Fruit fly (Drosophila melanogaster) whole organism, embryonic: Measurements from ENCODE around the gene bbg.

Source experiments
- Atf-2 ChIP-seq: fragments of 200-800 bp; sonication (Bioruptor generic); optimal IDR thresholded peaks from 2 replicates; lab custom pipeline; 2016; ENCODE audit warnings: missing biosample characterization, missing genetic modification characterization
- Blimp-1 ChIP-seq: fragments of 200-800 bp; sonication (Bioruptor generic); optimal IDR thresholded peaks from 3 replicates; lab custom pipeline; 2018; ENCODE audit warnings: missing biosample characterization, missing genetic modification characterization, mild to moderate bottlenecking, moderate library complexity, missing genetic modification reagents
- CG10209 ChIP-seq: fragments of 200-800 bp; sonication (Bioruptor generic); optimal IDR thresholded peaks from 3 replicates; lab custom pipeline; 2017; ENCODE audit warnings: missing biosample characterization, mild to moderate bottlenecking, missing genetic modification characterization, missing genetic modification reagents
- CG10274 ChIP-seq: fragments of 200-800 bp; sonication (Bioruptor generic); optimal IDR thresholded peaks from 3 replicates; lab custom pipeline; 2017; ENCODE audit warnings: missing biosample characterization, mild to moderate bottlenecking, missing genetic modification characterization
- CG12219 ChIP-seq: fragments of 200-800 bp; sonication (Bioruptor generic); optimal IDR thresholded peaks from 3 replicates; lab custom pipeline; 2018; ENCODE audit warnings: missing biosample characterization, mild to moderate bottlenecking, missing genetic modification characterization
- CG13894 ChIP-seq: fragments of 200-800 bp; sonication (Bioruptor generic); optimal IDR thresholded peaks from 3 replicates; lab custom pipeline; 2018; ENCODE audit warnings: missing biosample characterization, mild to moderate bottlenecking, missing genetic modification characterization, moderate library complexity
- CG16779 ChIP-seq: fragments of 200-800 bp; sonication (Bioruptor generic); IDR thresholded peaks from 2 replicates; pipeline ENCODE4 v1.3.6; 2022; ENCODE audit warnings: missing biosample characterization, missing genetic modification characterization
- CG16815 ChIP-seq: fragments of 200-800 bp; sonication (Bioruptor generic); optimal IDR thresholded peaks from 3 replicates; lab custom pipeline; 2017; ENCODE audit warnings: missing biosample characterization, mild to moderate bottlenecking, missing genetic modification characterization
- CG18764 ChIP-seq: fragments of 200-800 bp; sonication (Bioruptor generic); optimal IDR thresholded peaks from 3 replicates; lab custom pipeline; 2016; ENCODE audit warnings: missing biosample characterization, missing genetic modification characterization
- CG30431 ChIP-seq: fragments of 200-800 bp; sonication (Bioruptor generic); optimal IDR thresholded peaks from 2 replicates; lab custom pipeline; 2017; ENCODE audit warnings: missing biosample characterization, missing genetic modification characterization
- CG34422 ChIP-seq: fragments of 200-800 bp; sonication (Bioruptor generic); IDR thresholded peaks from 3 replicates; pipeline ENCODE4 v1.3.6; 2022; ENCODE audit warnings: missing biosample characterization, missing genetic modification characterization
- CG3838 ChIP-seq: fragments of 200-800 bp; sonication (Bioruptor generic); optimal IDR thresholded peaks from 3 replicates; lab custom pipeline; 2016; ENCODE audit warnings: missing biosample characterization, missing genetic modification characterization
- CG3995 ChIP-seq: fragments of 200-800 bp; sonication (Bioruptor generic); optimal IDR thresholded peaks from 3 replicates; lab custom pipeline; 2016; ENCODE audit warnings: missing biosample characterization, missing genetic modification characterization
- CG42726 ChIP-seq: fragments of 200-800 bp; sonication (Bioruptor generic); IDR thresholded peaks from 2 replicates; pipeline ENCODE4 v1.3.6; 2022; ENCODE audit warnings: missing biosample characterization, missing genetic modification characterization; ENCODE audit not compliant: partially characterized antibody
- CG5953 ChIP-seq: fragments of 200-800 bp; sonication (Bioruptor generic); IDR thresholded peaks from 2 replicates; pipeline ENCODE4 v1.3.6; 2022; ENCODE audit warnings: missing biosample characterization, missing genetic modification characterization
- CG7271 ChIP-seq: fragments of 200-800 bp; sonication (Bioruptor generic); optimal IDR thresholded peaks from 2 replicates; lab custom pipeline; 2018; ENCODE audit warnings: missing biosample characterization, mild to moderate bottlenecking, missing genetic modification characterization, moderate library complexity
- CG7372 ChIP-seq: fragments of 200-800 bp; sonication (Bioruptor generic); IDR thresholded peaks from 2 replicates; pipeline ENCODE4 v1.3.6; 2022; ENCODE audit warnings: missing biosample characterization, missing genetic modification characterization
- CrebB ChIP-seq: fragments of 200-800 bp; sonication (Bioruptor generic); optimal IDR thresholded peaks from 3 replicates; lab custom pipeline; 2018; ENCODE audit warnings: missing biosample characterization, mild to moderate bottlenecking, missing genetic modification characterization
- Gug ChIP-seq: fragments of 200-800 bp; sonication (Bioruptor generic); IDR thresholded peaks from 4 replicates; pipeline ENCODE4 v1.3.6; 2022; ENCODE audit warnings: missing biosample characterization, missing genetic modification characterization
- Hand ChIP-seq: fragments of 200-800 bp; sonication (Bioruptor generic); optimal IDR thresholded peaks from 2 replicates; lab custom pipeline; 2017; ENCODE audit warnings: mild to moderate bottlenecking, missing biosample characterization, missing genetic modification reagents, missing genetic modification characterization
- Hey ChIP-seq: fragments of 200-800 bp; sonication (Bioruptor generic); optimal IDR thresholded peaks from 3 replicates; lab custom pipeline; 2018; ENCODE audit warnings: missing biosample characterization, mild to moderate bottlenecking, missing genetic modification characterization
- Hmr ChIP-seq: fragments of 200-800 bp; sonication (Bioruptor generic); optimal IDR thresholded peaks from 3 replicates; lab custom pipeline; 2017; ENCODE audit warnings: mild to moderate bottlenecking, missing biosample characterization, missing genetic modification reagents, missing genetic modification characterization
- Lhr ChIP-seq: fragments of 200-800 bp; sonication (Bioruptor generic); optimal IDR thresholded peaks from 3 replicates; lab custom pipeline; 2017; ENCODE audit warnings: mild to moderate bottlenecking, missing biosample characterization, missing genetic modification reagents, missing genetic modification characterization
- MBD-R2 ChIP-seq: fragments of 200-800 bp; sonication (Bioruptor generic); IDR thresholded peaks from 2 replicates; pipeline ENCODE4 v1.3.6; 2022; ENCODE audit warnings: missing biosample characterization, missing genetic modification characterization
- ase ChIP-seq: fragments of 200-800 bp; sonication (Bioruptor generic); IDR thresholded peaks from 3 replicates; pipeline ENCODE4 v1.3.6; 2022; ENCODE audit warnings: missing biosample characterization, missing genetic modification characterization
- ash1 ChIP-seq: fragments of 200-800 bp; sonication (Bioruptor generic); optimal IDR thresholded peaks from 2 replicates; lab custom pipeline; 2018; ENCODE audit warnings: missing biosample characterization, mild to moderate bottlenecking, missing genetic modification characterization
- bsh ChIP-seq, 2 experiments: fragments of 200-800 bp; sonication (Bioruptor generic); optimal IDR thresholded peaks; 2 replicates each; lab custom pipeline; 2017 to 2018; ENCODE audit warnings: mild to moderate bottlenecking in 2 of 2, missing biosample characterization in 2 of 2, missing genetic modification characterization in 2 of 2, moderate library complexity in 1 of 2
- caup ChIP-seq: fragments of 200-800 bp; sonication (Bioruptor generic); optimal IDR thresholded peaks from 3 replicates; lab custom pipeline; 2017; ENCODE audit warnings: missing biosample characterization, mild to moderate bottlenecking, missing genetic modification characterization, moderate library complexity; ENCODE audit not compliant: severe bottlenecking
- ci ChIP-seq: fragments of 200-800 bp; sonication (Bioruptor generic); IDR thresholded peaks from 3 replicates; pipeline ENCODE4 v1.3.6; 2022; ENCODE audit warnings: missing biosample characterization, missing genetic modification characterization
- dati ChIP-seq: fragments of 200-800 bp; sonication (Bioruptor generic); IDR thresholded peaks from 2 replicates; pipeline ENCODE4 v1.3.6; 2022; ENCODE audit warnings: missing biosample characterization, missing genetic modification characterization
- dysf ChIP-seq: fragments of 200-800 bp; sonication (Bioruptor generic); IDR thresholded peaks from 3 replicates; pipeline ENCODE4 v1.3.6; 2022; ENCODE audit warnings: missing biosample characterization, missing genetic modification characterization
- emc ChIP-seq: fragments of 200-800 bp; sonication (Bioruptor generic); optimal IDR thresholded peaks from 2 replicates; lab custom pipeline; 2016; ENCODE audit warnings: missing biosample characterization, missing genetic modification characterization
- fd102C ChIP-seq: fragments of 200-800 bp; sonication (Bioruptor generic); optimal IDR thresholded peaks from 2 replicates; lab custom pipeline; 2018; ENCODE audit warnings: missing biosample characterization, mild to moderate bottlenecking, missing genetic modification characterization, moderate library complexity
- fd64A ChIP-seq: fragments of 200-800 bp; sonication (Bioruptor generic); optimal IDR thresholded peaks from 3 replicates; lab custom pipeline; 2018; ENCODE audit warnings: missing biosample characterization, mild to moderate bottlenecking, missing genetic modification characterization
- gro ChIP-seq: fragments of 200-800 bp; sonication (Bioruptor generic); optimal IDR thresholded peaks from 2 replicates; lab custom pipeline; 2016; ENCODE audit warnings: missing biosample characterization, missing genetic modification characterization
- hth ChIP-seq: fragments of >200 bp; optimal IDR thresholded peaks from 2 replicates; lab custom pipeline; 2017; ENCODE audit warnings: inconsistent platforms
- jumu ChIP-seq: fragments of 200-800 bp; sonication (Bioruptor generic); optimal IDR thresholded peaks from 3 replicates; lab custom pipeline; 2016; ENCODE audit warnings: missing biosample characterization, missing genetic modification characterization
- lbe ChIP-seq: fragments of 200-800 bp; sonication (Bioruptor generic); optimal IDR thresholded peaks from 2 replicates; lab custom pipeline; 2016; ENCODE audit warnings: missing biosample characterization, mild to moderate bottlenecking, missing genetic modification characterization
- mirr ChIP-seq: fragments of 200-800 bp; sonication (Bioruptor generic); optimal IDR thresholded peaks from 3 replicates; lab custom pipeline; 2018; ENCODE audit warnings: missing biosample characterization, mild to moderate bottlenecking, missing genetic modification characterization
- nerfin-2 ChIP-seq: fragments of 200-800 bp; sonication (Bioruptor generic); IDR thresholded peaks from 2 replicates; pipeline ENCODE4 v1.3.6; 2022; ENCODE audit warnings: missing biosample characterization, missing genetic modification characterization; ENCODE audit not compliant: partially characterized antibody
- nom ChIP-seq: fragments of 200-800 bp; sonication (Bioruptor generic); optimal IDR thresholded peaks from 2 replicates; lab custom pipeline; 2017; ENCODE audit warnings: missing biosample characterization, missing genetic modification characterization, mild to moderate bottlenecking, moderate library complexity, missing genetic modification reagents
- pnt ChIP-seq: fragments of 200-800 bp; sonication (Bioruptor generic); optimal IDR thresholded peaks from 3 replicates; lab custom pipeline; 2016; ENCODE audit warnings: missing biosample characterization, missing genetic modification characterization
- pros ChIP-seq: fragments of 200-800 bp; sonication (Bioruptor generic); optimal IDR thresholded peaks from 3 replicates; lab custom pipeline; 2019; ENCODE audit warnings: missing biosample characterization, mild to moderate bottlenecking, missing genetic modification characterization, moderate library complexity
- sc ChIP-seq, 3 experiments: fragments of >200 bp in 2 of 3; fragments of 200-800 bp in 1 of 3; sonication (Bioruptor generic) in 1 of 3; optimal IDR thresholded peaks; 2 replicates in 2 of 3; 3 replicates in 1 of 3; lab custom pipeline; 2017; ENCODE audit warnings: mild to moderate bottlenecking in 1 of 3, missing biosample characterization in 1 of 3, missing genetic modification characterization in 1 of 3, missing genetic modification reagents in 1 of 3
- sens ChIP-seq: fragments of 200-800 bp; sonication (Bioruptor generic); peaks from one replicate; lab custom pipeline; 2016; ENCODE audit warnings: missing biosample characterization, missing genetic modification characterization
- sna ChIP-seq: fragments of 200-800 bp; sonication (Bioruptor generic); IDR thresholded peaks from 2 replicates; pipeline ENCODE4 v1.3.6; 2022; ENCODE audit warnings: missing biosample characterization, missing genetic modification characterization; ENCODE audit not compliant: partially characterized antibody
- sob ChIP-seq: fragments of 200-800 bp; sonication (Bioruptor generic); IDR thresholded peaks from 2 replicates; pipeline ENCODE4 v1.3.6; 2022; ENCODE audit warnings: missing biosample characterization, missing genetic modification characterization
- trh ChIP-seq: fragments of 200-800 bp; sonication (Bioruptor generic); optimal IDR thresholded peaks from 2 replicates; lab custom pipeline; 2016; ENCODE audit warnings: missing biosample characterization, missing genetic modification characterization
- wek ChIP-seq: fragments of 200-800 bp; sonication (Bioruptor generic); optimal IDR thresholded peaks from 3 replicates; lab custom pipeline; 2018; ENCODE audit warnings: missing biosample characterization, mild to moderate bottlenecking, missing genetic modification characterization, moderate library complexity

bbg gene

DNA sequence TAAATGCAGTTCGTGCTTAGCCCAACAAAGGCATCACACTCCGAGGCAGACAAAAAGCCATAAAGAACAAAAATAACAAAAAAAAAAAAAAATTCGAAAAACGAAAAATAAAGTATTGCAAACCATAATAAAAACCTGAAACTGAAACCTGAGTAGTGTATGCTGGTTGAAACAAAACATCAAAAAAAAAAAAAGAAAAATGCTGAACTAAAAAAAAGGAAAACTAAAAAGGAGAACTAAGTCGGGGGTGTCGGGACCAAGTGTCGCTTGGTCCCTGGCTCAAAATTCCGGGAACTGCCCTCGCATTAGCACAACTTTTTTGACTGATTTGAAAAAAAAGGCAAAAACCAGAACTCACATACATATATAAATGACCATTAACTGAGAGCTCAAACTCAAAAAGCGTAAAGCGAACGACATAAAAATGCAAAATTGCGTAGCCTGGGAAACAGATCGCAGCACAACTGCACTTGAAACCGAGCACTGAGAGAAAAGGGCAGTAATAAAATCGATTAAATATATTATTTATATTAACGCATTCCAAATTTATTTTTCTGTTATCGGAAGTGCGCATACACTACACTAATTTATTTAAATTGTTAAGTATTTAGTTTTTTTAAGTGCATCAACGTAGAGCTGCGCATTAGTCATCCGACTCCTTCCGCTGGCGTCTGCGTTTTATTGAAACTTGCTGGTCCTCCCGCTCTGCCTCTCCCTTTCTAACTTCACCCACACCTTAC, 49.3 kb downstream of the bbg start (continued):
- TF ChIP-seq CG13894, result no peak
- peak; percentile 81 for TF ChIP-seq sens
- TF ChIP-seq dysf (GFP tag; lab: Robert Waterston, UW), result no peak
- TF ChIP-seq gro (GFP tag; lab: Kevin White, UChicago), result no peak
- no peak for TF ChIP-seq sc (optimal IDR thresholded peaks at IDR 0.05; lab: Kevin White, UChicago)
- no peak for TF ChIP-seq sc (GFP tag; optimal IDR thresholded peaks at IDR 0.05; lab: Kevin White, UChicago)
- TF ChIP-seq CG7271 (tag; lab: Kevin White, UChicago), result no peak
- no peak for TF ChIP-seq CG16779 (GFP tag; lab: Robert Waterston, UW)
- TF ChIP-seq CG10209 (GFP tag; lab: Kevin White, UChicago), result no peak
- TF ChIP-seq dati (GFP tag; lab: Robert Waterston, UW), result no peak
- TF ChIP-seq CG10274, result no peak
- TF ChIP-seq fd102C (GFP tag; lab: Kevin White, UChicago), result no peak
- TF ChIP-seq CrebB, result no peak
- TF ChIP-seq Atf-2, result no peak
- TF ChIP-seq caup (GFP tag; lab: Kevin White, UChicago), result no peak
- TF ChIP-seq wek, result no peak
- TF ChIP-seq CG18764 (GFP tag; lab: Kevin White, UChicago), result no peak
- TF ChIP-seq CG34422 (GFP tag; lab: Robert Waterston, UW), result no peak
- no peak for TF ChIP-seq CG7372 (GFP tag; lab: Robert Waterston, UW)
- TF ChIP-seq mirr (GFP tag; lab: Kevin White, UChicago), result no peak
- TF ChIP-seq CG12219 (GFP tag; lab: Kevin White, UChicago), result no peak
- TF ChIP-seq CG42726 (GFP tag; lab: Robert Waterston, UW), result no peak
- TF ChIP-seq sna, result no peak
- no peak for TF ChIP-seq ase (GFP tag; lab: Robert Waterston, UW)
- no peak for TF ChIP-seq pros (GFP tag; lab: Kevin White, UChicago)
- no peak for TF ChIP-seq trh (GFP tag; lab: Kevin White, UChicago)
- no peak for TF ChIP-seq CG5953
- no peak for TF ChIP-seq Gug (GFP tag; lab: Robert Waterston, UW)
- no peak for TF ChIP-seq pnt (GFP tag; lab: Kevin White, UChicago)
- TF ChIP-seq Hmr (GFP tag; lab: Kevin White, UChicago), result no peak
- TF ChIP-seq lbe (GFP tag; lab: Kevin White, UChicago), result peak; percentile 64
- TF ChIP-seq CG30431 (GFP tag; lab: Kevin White, UChicago), result no peak
- peak in 1 of 2 experiments; percentile 6 for TF ChIP-seq bsh (GFP tag; optimal IDR thresholded peaks at IDR 0.05; lab: Kevin White, UChicago)
- TF ChIP-seq Hey (tag; lab: Kevin White, UChicago), result no peak
- no peak for TF ChIP-seq emc
- no peak for TF ChIP-seq ash1 (GFP tag; lab: Kevin White, UChicago)
- TF ChIP-seq CG16815 (GFP tag; lab: Kevin White, UChicago), result no peak
- TF ChIP-seq CG3995 (GFP tag; lab: Kevin White, UChicago), result no peak
- no peak for TF ChIP-seq jumu (GFP tag; lab: Kevin White, UChicago)
- no peak for TF ChIP-seq sob
- TF ChIP-seq MBD-R2, result no peak
- TF ChIP-seq Hand (GFP tag; lab: Kevin White, UChicago), result no peak
- no peak for TF ChIP-seq hth
- no peak for TF ChIP-seq fd64A (GFP tag; lab: Kevin White, UChicago)
- peak; percentile 88 for TF ChIP-seq nom (GFP tag; lab: Kevin White, UChicago)
- TF ChIP-seq ci, result no peak
- no peak for TF ChIP-seq Lhr (GFP tag; lab: Kevin White, UChicago)
- TF ChIP-seq nerfin-2 (GFP tag; lab: Robert Waterston, UW), result no peak
- TF ChIP-seq CG3838 (GFP tag; lab: Kevin White, UChicago), result no peak
- TF ChIP-seq Blimp-1, result no peak
